Worm (Caenorhabditis elegans) whole organism, early embryonic: Measurements from ENCODE around the gene mig-6.

ENCODE experiments used
- B0310.2 ChIP-seq: sonication (generic microtip); optimal IDR thresholded peaks from 2 replicates; lab custom pipeline; 2016; ENCODE audit warnings: mild to moderate bottlenecking, missing genetic modification characterization, missing compliant biosample characterization
- F13C5.2 ChIP-seq: sonication (generic microtip); optimal IDR thresholded peaks from 2 replicates; lab custom pipeline; 2017; ENCODE audit warnings: mild to moderate bottlenecking, missing genetic modification characterization, inconsistent platforms, missing compliant biosample characterization
- aly-1 ChIP-seq: sonication (generic microtip); optimal IDR thresholded peaks from 2 replicates; lab custom pipeline; 2016; ENCODE audit warnings: missing genetic modification characterization, missing compliant biosample characterization
- ama-1 ChIP-seq: fragments of 150-350 bp; optimal IDR thresholded peaks from 2 replicates; lab custom pipeline; 2014
- ceh-13 ChIP-seq: fragments of 200-800 bp; sonication (Bioruptor generic); optimal IDR thresholded peaks from 2 replicates; lab custom pipeline; 2018; ENCODE audit warnings: mild to moderate bottlenecking, missing genetic modification characterization, missing compliant biosample characterization
- ceh-36 ChIP-seq: sonication (generic microtip); optimal IDR thresholded peaks from 2 replicates; lab custom pipeline; 2016; ENCODE audit warnings: missing genetic modification characterization, inconsistent platforms, missing compliant biosample characterization
- ets-7 ChIP-seq: sonication (generic microtip); optimal IDR thresholded peaks from 2 replicates; lab custom pipeline; 2016; ENCODE audit warnings: missing genotype, missing genetic modification characterization, missing compliant biosample characterization
- flt-1 ChIP-seq: fragments of 200-800 bp; sonication (Bioruptor generic); IDR thresholded peaks from 2 replicates; pipeline ENCODE4 v1.3.6; 2022; ENCODE audit warnings: missing genetic modification characterization, missing compliant biosample characterization
- hmbx-1 ChIP-seq: sonication (generic microtip); optimal IDR thresholded peaks from 2 replicates; lab custom pipeline; 2016; ENCODE audit warnings: mild to moderate bottlenecking, missing genetic modification characterization, missing compliant biosample characterization
- hmg-4 ChIP-seq: fragments of 200-800 bp; sonication (Bioruptor generic); optimal IDR thresholded peaks from 2 replicates; lab custom pipeline; 2018; ENCODE audit warnings: mild to moderate bottlenecking, missing genetic modification characterization, missing compliant biosample characterization
- hnd-1 ChIP-seq: sonication (generic microtip); optimal IDR thresholded peaks from 2 replicates; lab custom pipeline; 2016; ENCODE audit warnings: missing genetic modification characterization, missing compliant biosample characterization
- pes-1 ChIP-seq: fragments of 200-800 bp; sonication (Bioruptor generic); IDR thresholded peaks from 2 replicates; pipeline ENCODE4 v1.3.6; 2022; ENCODE audit warnings: missing genetic modification reagents, missing genetic modification characterization, missing compliant biosample characterization
- sea-1 ChIP-seq: fragments of 200-800 bp; sonication (Bioruptor generic); conservative IDR thresholded peaks from 2 replicates; pipeline ENCODE4 v1.3.6; 2022; ENCODE audit warnings: missing genetic modification characterization, missing compliant biosample characterization
- tbx-37 ChIP-seq: fragments of 200-800 bp; sonication (Bioruptor generic); conservative IDR thresholded peaks from 2 replicates; pipeline ENCODE4 v1.3.6; 2022; ENCODE audit warnings: missing genetic modification reagents, missing genetic modification characterization, missing compliant biosample characterization

DNA sequence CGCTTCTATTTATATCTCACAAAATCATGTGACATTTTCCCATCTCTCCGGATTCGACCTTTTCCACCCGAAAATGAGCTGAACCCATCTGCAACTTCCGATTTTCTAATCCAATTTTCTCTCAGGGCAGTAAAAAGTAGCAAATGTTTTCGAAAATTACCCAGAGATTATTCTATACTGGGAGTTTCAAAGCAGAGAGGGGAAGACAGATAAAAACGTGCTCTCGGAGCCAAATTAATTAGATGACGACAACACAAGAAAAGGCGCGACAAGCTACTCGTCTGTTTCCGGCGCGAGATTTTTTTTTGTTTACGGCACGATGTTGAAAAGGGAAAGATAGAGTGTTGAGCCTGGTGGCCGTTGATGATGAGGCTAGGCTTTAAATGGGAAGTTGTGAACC lies 57.4 kb downstream of the mig-6 start:
- no peak for TF ChIP-seq aly-1 (tag; lab: Kevin White, UChicago)
- no peak for TF ChIP-seq hmbx-1
- no peak for TF ChIP-seq F13C5.2 (tag; lab: Kevin White, UChicago)
- TF ChIP-seq ama-1 (lab: Kevin White, UChicago), result no peak
- no peak for TF ChIP-seq B0310.2 (tag; lab: Kevin White, UChicago)
- no peak for TF ChIP-seq pes-1 (GFP tag; lab: Robert Waterston, UW)
- no peak for TF ChIP-seq ceh-36 (tag; lab: Kevin White, UChicago)
- no peak for TF ChIP-seq flt-1
- TF ChIP-seq ceh-13, result no peak
- no peak for TF ChIP-seq ets-7 (tag; lab: Kevin White, UChicago)
- TF ChIP-seq hmg-4 (GFP tag; lab: Kevin White, UChicago), result no peak
- no peak for TF ChIP-seq sea-1 (GFP tag; lab: Robert Waterston, UW)
- TF ChIP-seq hnd-1, result no peak
- TF ChIP-seq tbx-37 (GFP tag; lab: Robert Waterston, UW), result no peak
